Worm (Caenorhabditis elegans): Measurements from ENCODE around the gene gar-1.

DNA sequence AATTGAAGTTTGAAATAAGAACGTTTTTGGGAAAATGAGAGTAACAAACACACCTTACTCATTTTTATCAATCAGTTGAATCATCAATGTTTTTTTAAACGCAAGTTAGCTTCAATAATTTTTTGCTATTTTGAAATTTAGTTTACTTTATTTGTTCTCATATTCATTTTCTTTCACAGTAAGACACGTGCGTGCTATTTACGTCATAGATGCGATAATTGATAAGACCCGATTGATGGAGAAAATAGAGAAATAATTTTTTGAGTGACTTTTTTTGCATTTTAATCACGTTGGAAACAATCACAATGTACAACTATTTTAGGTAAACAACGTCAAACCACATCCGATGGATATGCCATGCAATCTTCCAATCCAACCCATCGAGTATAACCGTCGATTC, 34.8 kb upstream of the gar-1 start:
- TF ChIP-seq dpl-1 (GFP tag; optimal IDR thresholded peaks at IDR 0.05) (no peak), unc-62 (GFP tag; optimal IDR thresholded peaks at IDR 0.05) (no peak), bed-2 (GFP tag; IDR thresholded peaks at IDR 0.05) (no peak), snpc-4 (GFP tag; optimal IDR thresholded peaks at IDR 0.05) (no peak), snpc-4 (tag; optimal IDR thresholded peaks at IDR 0.05) (no peak), ama-1 (optimal IDR thresholded peaks at IDR 0.05) (no peak), ama-1 (GFP tag; optimal IDR thresholded peaks at IDR 0.05) (no peak), F57A8.1 (GFP tag; optimal IDR thresholded peaks at IDR 0.05) (no peak), lin-54 (GFP tag; optimal IDR thresholded peaks at IDR 0.05) (no peak), ceh-100 (GFP tag; IDR thresholded peaks at IDR 0.05) (no peak), pbrm-1 (GFP tag; IDR thresholded peaks at IDR 0.05) (no peak), Y79H2A.3 (GFP tag; conservative IDR thresholded peaks at IDR 0.05) (no peak), T07F8.4 (tag; optimal IDR thresholded peaks at IDR 0.05) (no peak), bed-1 (GFP tag; IDR thresholded peaks at IDR 0.05) (no peak), snpc-1.3 (tag; optimal IDR thresholded peaks at IDR 0.05; ENCODE audit: insufficient read depth) (no peak)

Measured in whole organism, young adult.